Fruit fly (Drosophila melanogaster) whole organism, embryonic: ENCODE data around the gene Oatp33Eb.
A peak's percentile ranks its signal among the peaks of the same experiment; 100 is the strongest.

Source experiments
- BEAF-32 ChIP-seq: fragments of 200-800 bp; sonication (Bioruptor generic); optimal IDR thresholded peaks from 3 replicates; lab custom pipeline; 2017; ENCODE audit warnings: missing biosample characterization, missing genetic modification characterization, mild to moderate bottlenecking, moderate library complexity, missing genetic modification reagents
- Bgb ChIP-seq: fragments of 200-800 bp; sonication (Bioruptor generic); IDR thresholded peaks from 2 replicates; pipeline ENCODE4 v1.3.6; 2022; ENCODE audit warnings: missing biosample characterization, missing genetic modification characterization; ENCODE audit not compliant: partially characterized antibody
- CG10462 ChIP-seq: fragments of 200-800 bp; sonication (Bioruptor generic); optimal IDR thresholded peaks from 2 replicates; lab custom pipeline; 2016; ENCODE audit warnings: missing biosample characterization, missing genetic modification characterization
- CG11504 ChIP-seq: fragments of 200-800 bp; sonication (Bioruptor generic); optimal IDR thresholded peaks from 3 replicates; lab custom pipeline; 2019; ENCODE audit warnings: missing biosample characterization, mild to moderate bottlenecking, missing genetic modification characterization, moderate library complexity
- CG11695 ChIP-seq: fragments of 200-800 bp; sonication (Bioruptor generic); IDR thresholded peaks from 3 replicates; pipeline ENCODE4 v1.3.6; 2022; ENCODE audit warnings: missing biosample characterization, missing genetic modification characterization
- CG13894 ChIP-seq: fragments of 200-800 bp; sonication (Bioruptor generic); optimal IDR thresholded peaks from 3 replicates; lab custom pipeline; 2018; ENCODE audit warnings: missing biosample characterization, mild to moderate bottlenecking, missing genetic modification characterization, moderate library complexity
- CG14050 ChIP-seq: fragments of 200-800 bp; sonication (Bioruptor generic); IDR thresholded peaks from 3 replicates; pipeline ENCODE4 v1.3.6; 2022; ENCODE audit warnings: missing biosample characterization, missing genetic modification characterization
- CG15011 ChIP-seq: fragments of 200-800 bp; sonication (Bioruptor generic); optimal IDR thresholded peaks from 3 replicates; lab custom pipeline; 2018; ENCODE audit warnings: missing biosample characterization, mild to moderate bottlenecking, missing genetic modification characterization
- CG15073 ChIP-seq: fragments of 200-800 bp; sonication (Bioruptor generic); optimal IDR thresholded peaks from 2 replicates; lab custom pipeline; 2016; ENCODE audit warnings: missing biosample characterization, missing genetic modification characterization
- CG16779 ChIP-seq: fragments of 200-800 bp; sonication (Bioruptor generic); IDR thresholded peaks from 2 replicates; pipeline ENCODE4 v1.3.6; 2022; ENCODE audit warnings: missing biosample characterization, missing genetic modification characterization
- CG32532 ChIP-seq: fragments of 200-800 bp; sonication (Bioruptor generic); IDR thresholded peaks from 2 replicates; pipeline ENCODE4 v1.3.6; 2022; ENCODE audit warnings: missing biosample characterization, missing genetic modification characterization
- CG4404 ChIP-seq: fragments of 200-800 bp; sonication (Bioruptor generic); IDR thresholded peaks from 2 replicates; pipeline ENCODE4 v1.3.6; 2022; ENCODE audit warnings: missing biosample characterization, missing genetic modification characterization
- CG6175 ChIP-seq: fragments of 200-800 bp; sonication (Bioruptor generic); IDR thresholded peaks from 3 replicates; pipeline ENCODE4 v1.3.6; 2022; ENCODE audit warnings: missing biosample characterization, missing genetic modification characterization
- CG6272 ChIP-seq: fragments of 200-800 bp; sonication (Bioruptor generic); IDR thresholded peaks from 2 replicates; pipeline ENCODE4 v1.3.6; 2022; ENCODE audit warnings: missing biosample characterization, missing genetic modification characterization
- CG6854 ChIP-seq: fragments of 200-800 bp; sonication (Bioruptor generic); optimal IDR thresholded peaks from 3 replicates; lab custom pipeline; 2017; ENCODE audit warnings: missing biosample characterization, mild to moderate bottlenecking, missing genetic modification characterization
- CG7357 ChIP-seq: fragments of 200-800 bp; sonication (Bioruptor generic); IDR thresholded peaks from 3 replicates; pipeline ENCODE4 v1.3.6; 2022; ENCODE audit warnings: missing biosample characterization, missing genetic modification characterization
- CG8290 ChIP-seq, 3 experiments: fragments of 200-800 bp; sonication (Bioruptor generic); optimal IDR thresholded peaks; 2 replicates each; lab custom pipeline; 2016 to 2019; ENCODE audit warnings: missing biosample characterization in 3 of 3, missing genetic modification characterization in 3 of 3, mild to moderate bottlenecking in 2 of 3, moderate library complexity in 1 of 3
- CG9797 ChIP-seq: fragments of 200-800 bp; sonication (Bioruptor generic); optimal IDR thresholded peaks from 3 replicates; lab custom pipeline; 2018; ENCODE audit warnings: missing biosample characterization, mild to moderate bottlenecking, missing genetic modification characterization
- CG9876 ChIP-seq: fragments of 200-800 bp; sonication (Bioruptor generic); optimal IDR thresholded peaks from 2 replicates; lab custom pipeline; 2016; ENCODE audit warnings: missing biosample characterization, missing genetic modification characterization
- CG9932 ChIP-seq: fragments of 200-800 bp; sonication (Bioruptor generic); IDR thresholded peaks from 2 replicates; pipeline ENCODE4 v1.3.6; 2022; ENCODE audit warnings: missing biosample characterization, missing genetic modification characterization
- CkIIα-i1 ChIP-seq: fragments of 200-800 bp; sonication (Bioruptor generic); IDR thresholded peaks from 2 replicates; pipeline ENCODE4 v1.3.6; 2022; ENCODE audit warnings: missing biosample characterization, missing genetic modification characterization
- CoRest ChIP-seq: fragments of 200-800 bp; sonication (Bioruptor generic); optimal IDR thresholded peaks from 3 replicates; lab custom pipeline; 2018; ENCODE audit warnings: missing biosample characterization, mild to moderate bottlenecking, missing genetic modification characterization, moderate library complexity
- D19A ChIP-seq: fragments of 200-800 bp; optimal IDR thresholded peaks from 3 replicates; lab custom pipeline; 2019; ENCODE audit warnings: missing biosample characterization, mild to moderate bottlenecking, missing genetic modification characterization, moderate library complexity
- Dfd ChIP-seq, 2 experiments: fragments of >200 bp; optimal IDR thresholded peaks; 2 replicates each; lab custom pipeline; 2017; ENCODE audit warnings: missing biosample characterization in 2 of 2, missing genetic modification characterization in 2 of 2
- E2f2 ChIP-seq: fragments of 200-800 bp; sonication (Bioruptor generic); IDR thresholded peaks from 2 replicates; pipeline ENCODE4 v1.3.6; 2022; ENCODE audit warnings: missing biosample characterization, missing genetic modification characterization
- Fer2 ChIP-seq: fragments of 200-800 bp; sonication (Bioruptor generic); optimal IDR thresholded peaks from 2 replicates; lab custom pipeline; 2018; ENCODE audit warnings: missing biosample characterization, mild to moderate bottlenecking, missing genetic modification characterization, moderate library complexity
- Gug ChIP-seq: fragments of 200-800 bp; sonication (Bioruptor generic); IDR thresholded peaks from 4 replicates; pipeline ENCODE4 v1.3.6; 2022; ENCODE audit warnings: missing biosample characterization, missing genetic modification characterization
- Hand ChIP-seq: fragments of 200-800 bp; sonication (Bioruptor generic); optimal IDR thresholded peaks from 2 replicates; lab custom pipeline; 2017; ENCODE audit warnings: mild to moderate bottlenecking, missing biosample characterization, missing genetic modification reagents, missing genetic modification characterization
- HmgZ ChIP-seq: fragments of 200-800 bp; sonication (Bioruptor generic); optimal IDR thresholded peaks from 2 replicates; lab custom pipeline; 2018; ENCODE audit warnings: missing biosample characterization, mild to moderate bottlenecking, missing genetic modification characterization
- Hmr ChIP-seq: fragments of 200-800 bp; sonication (Bioruptor generic); optimal IDR thresholded peaks from 3 replicates; lab custom pipeline; 2017; ENCODE audit warnings: mild to moderate bottlenecking, missing biosample characterization, missing genetic modification reagents, missing genetic modification characterization
- MESR4 ChIP-seq: fragments of 200-800 bp; sonication (Bioruptor generic); optimal IDR thresholded peaks from 2 replicates; lab custom pipeline; 2018; ENCODE audit warnings: missing biosample characterization, mild to moderate bottlenecking, missing genetic modification characterization, moderate library complexity
- Med ChIP-seq: fragments of 200-800 bp; sonication (Bioruptor generic); peaks from one replicate; lab custom pipeline; 2016; ENCODE audit warnings: missing biosample characterization, missing genetic modification characterization, mild to moderate bottlenecking, inconsistent platforms, moderate library complexity
- Mes4 ChIP-seq: fragments of 200-800 bp; sonication (Bioruptor generic); optimal IDR thresholded peaks from 2 replicates; lab custom pipeline; 2016; ENCODE audit warnings: missing biosample characterization, missing genetic modification characterization
- Tbp ChIP-seq: fragments of >200 bp; optimal IDR thresholded peaks from 2 replicates; lab custom pipeline; 2018; ENCODE audit warnings: missing biosample characterization, missing genetic modification characterization
- ara ChIP-seq: fragments of 200-800 bp; sonication (Bioruptor generic); IDR thresholded peaks from 2 replicates; pipeline ENCODE4 v1.3.6; 2022; ENCODE audit warnings: missing biosample characterization, missing genetic modification characterization
- ash1 ChIP-seq: fragments of 200-800 bp; sonication (Bioruptor generic); optimal IDR thresholded peaks from 2 replicates; lab custom pipeline; 2018; ENCODE audit warnings: missing biosample characterization, mild to moderate bottlenecking, missing genetic modification characterization
- bab2 ChIP-seq: fragments of 200-800 bp; sonication (Bioruptor generic); optimal IDR thresholded peaks from 2 replicates; lab custom pipeline; 2016; ENCODE audit warnings: missing biosample characterization, missing genetic modification characterization
- bigmax ChIP-seq: fragments of 200-800 bp; sonication (Bioruptor generic); optimal IDR thresholded peaks from 2 replicates; lab custom pipeline; 2018; ENCODE audit warnings: missing biosample characterization, mild to moderate bottlenecking, missing genetic modification characterization
- bsh ChIP-seq, 2 experiments: fragments of 200-800 bp; sonication (Bioruptor generic); optimal IDR thresholded peaks; 2 replicates each; lab custom pipeline; 2017 to 2018; ENCODE audit warnings: mild to moderate bottlenecking in 2 of 2, missing biosample characterization in 2 of 2, missing genetic modification characterization in 2 of 2, moderate library complexity in 1 of 2
- cad ChIP-seq: fragments of >200 bp; optimal IDR thresholded peaks from 2 replicates; lab custom pipeline; 2017; ENCODE audit warnings: missing biosample characterization, missing genetic modification characterization
- crc ChIP-seq: fragments of 200-800 bp; sonication (Bioruptor generic); optimal IDR thresholded peaks from 2 replicates; lab custom pipeline; 2016; ENCODE audit warnings: missing biosample characterization, missing genetic modification characterization
- danr ChIP-seq: fragments of 200-800 bp; sonication (Bioruptor generic); IDR thresholded peaks from 2 replicates; pipeline ENCODE4 v1.3.6; 2022; ENCODE audit warnings: missing biosample characterization, missing genetic modification characterization
- dpn ChIP-seq, 2 experiments: fragments of 200-800 bp; sonication (Bioruptor generic); optimal IDR thresholded peaks; 3 replicates each; lab custom pipeline; 2016; ENCODE audit warnings: missing biosample characterization in 2 of 2, missing genetic modification characterization in 2 of 2
- gt ChIP-seq: fragments of 200-800 bp; sonication (Bioruptor generic); IDR thresholded peaks from 2 replicates; pipeline ENCODE4 v1.3.6; 2022; ENCODE audit warnings: missing biosample characterization, missing genetic modification characterization
- hkb ChIP-seq, 2 experiments: fragments of 200-800 bp in 1 of 2; fragments of >200 bp in 1 of 2; sonication (Bioruptor generic) in 1 of 2; IDR thresholded peaks in 1 of 2; optimal IDR thresholded peaks in 1 of 2; 2 replicates each; pipeline versions ENCODE4 v1.3.6 to Lab custom; 2017 to 2022; ENCODE audit warnings: missing biosample characterization in 1 of 2, missing genetic modification characterization in 1 of 2
- lab ChIP-seq: fragments of 200-800 bp; sonication (Bioruptor generic); optimal IDR thresholded peaks from 3 replicates; lab custom pipeline; 2017; ENCODE audit warnings: missing biosample characterization, missing genetic modification characterization, mild to moderate bottlenecking, moderate library complexity, missing genetic modification reagents
- scrt ChIP-seq: fragments of 200-800 bp; sonication (Bioruptor generic); optimal IDR thresholded peaks from 2 replicates; lab custom pipeline; 2018; ENCODE audit warnings: missing biosample characterization, mild to moderate bottlenecking, missing genetic modification characterization, moderate library complexity
- sens ChIP-seq: fragments of 200-800 bp; sonication (Bioruptor generic); peaks from one replicate; lab custom pipeline; 2016; ENCODE audit warnings: missing biosample characterization, missing genetic modification characterization
- sim ChIP-seq: fragments of 200-800 bp; sonication (Bioruptor generic); IDR thresholded peaks from 2 replicates; pipeline ENCODE4 v1.3.6; 2022; ENCODE audit warnings: missing biosample characterization, missing genetic modification characterization
- unpg ChIP-seq: fragments of 200-800 bp; sonication (Bioruptor generic); optimal IDR thresholded peaks from 3 replicates; lab custom pipeline; 2018; ENCODE audit warnings: missing biosample characterization, mild to moderate bottlenecking, missing genetic modification characterization, moderate library complexity
- zen ChIP-seq: fragments of 200-800 bp; sonication (Bioruptor generic); optimal IDR thresholded peaks from 3 replicates; lab custom pipeline; 2018; ENCODE audit warnings: missing biosample characterization, mild to moderate bottlenecking, missing genetic modification characterization, moderate library complexity

The Oatp33Eb gene

dm6 chr2L:12455049-12455448 is 6.8 kb downstream of the Oatp33Eb start (continued):
- TF ChIP-seq dpn (GFP tag; optimal IDR thresholded peaks at IDR 0.05; lab: Kevin White, UChicago): no peak
- no peak for TF ChIP-seq CG15011
- TF ChIP-seq bsh (GFP tag; optimal IDR thresholded peaks at IDR 0.05; lab: Kevin White, UChicago): no peak
- peak; percentile 36 for TF ChIP-seq CG11504 (tag; lab: Kevin White, UChicago)
- TF ChIP-seq CG4404: no peak
- TF ChIP-seq CG6854: no peak
- TF ChIP-seq CG10462 (GFP tag; lab: Kevin White, UChicago): no peak
- TF ChIP-seq crc (GFP tag; lab: Kevin White, UChicago): no peak
- no peak for TF ChIP-seq Gug
- TF ChIP-seq CoRest (tag; lab: Kevin White, UChicago): no peak
- no peak for TF ChIP-seq ara (GFP tag; lab: Robert Waterston, UW)
- TF ChIP-seq CG16779 (GFP tag; lab: Robert Waterston, UW): no peak
- TF ChIP-seq sim: no peak
- TF ChIP-seq zen (tag; lab: Kevin White, UChicago): no peak
- peak; percentile 22; the same call in 1 of the 2 replicates for TF ChIP-seq E2f2 (GFP tag; lab: Robert Waterston, UW)
- TF ChIP-seq CG6175 (GFP tag; lab: Robert Waterston, UW): no peak
- TF ChIP-seq Fer2: no peak
- TF ChIP-seq CG9797 (GFP tag; lab: Kevin White, UChicago): no peak
- TF ChIP-seq bigmax (GFP tag; lab: Kevin White, UChicago): no peak
- TF ChIP-seq Med (GFP tag; lab: Kevin White, UChicago): no peak
- TF ChIP-seq scrt (GFP tag; lab: Kevin White, UChicago): no peak
- no peak for TF ChIP-seq Hmr
- no peak for TF ChIP-seq Tbp (GFP tag; lab: Kevin White, UChicago)
- TF ChIP-seq CG11695 (GFP tag; lab: Robert Waterston, UW): 0 out of 3 replicates have a peak, but pooled peaks have one; percentile 20
- TF ChIP-seq HmgZ (tag; lab: Kevin White, UChicago): peak; percentile 67
- TF ChIP-seq D19A (tag; lab: Kevin White, UChicago): no peak
- TF ChIP-seq bab2 (GFP tag; lab: Kevin White, UChicago): no peak
- no peak for TF ChIP-seq lab (GFP tag; lab: Kevin White, UChicago)
- TF ChIP-seq Dfd (GFP tag; optimal IDR thresholded peaks at IDR 0.05; lab: Kevin White, UChicago): no peak
- no peak for TF ChIP-seq CG6272
- TF ChIP-seq hkb (optimal IDR thresholded peaks at IDR 0.05; lab: Kevin White, UChicago): no peak
- TF ChIP-seq hkb (GFP tag; IDR thresholded peaks at IDR 0.05; lab: Robert Waterston, UW): no peak
- TF ChIP-seq CG7357: no peak
- TF ChIP-seq BEAF-32 (GFP tag; lab: Kevin White, UChicago): no peak
- TF ChIP-seq danr (GFP tag; lab: Robert Waterston, UW): no peak
- TF ChIP-seq Hand (GFP tag; lab: Kevin White, UChicago): no peak
- no peak for TF ChIP-seq cad (GFP tag; lab: Kevin White, UChicago)
- TF ChIP-seq Bgb: peak; percentile 42; the same call in 1 of the 2 replicates
- no peak for TF ChIP-seq CG13894
- TF ChIP-seq CG9876 (GFP tag; lab: Kevin White, UChicago): no peak
- TF ChIP-seq unpg (GFP tag; lab: Kevin White, UChicago): no peak
- TF ChIP-seq CG9932 (GFP tag; lab: Robert Waterston, UW): 0 out of 2 replicates have a peak, but pooled peaks have one; percentile 26
- no peak for TF ChIP-seq sens (GFP tag; lab: Kevin White, UChicago)
- TF ChIP-seq MESR4 (GFP tag; lab: Kevin White, UChicago): no peak
- no peak for TF ChIP-seq CG32532 (GFP tag; lab: Robert Waterston, UW)
- no peak for TF ChIP-seq gt
- no peak for TF ChIP-seq CG15073 (GFP tag; lab: Kevin White, UChicago)
- TF ChIP-seq CG8290 (GFP tag; optimal IDR thresholded peaks at IDR 0.05; lab: Kevin White, UChicago): no peak
- TF ChIP-seq CG8290 (tag; optimal IDR thresholded peaks at IDR 0.05; lab: Kevin White, UChicago): peak in 1 of 2 experiments; percentile 9
- TF ChIP-seq Mes4: no peak
- no peak for TF ChIP-seq CkIIα-i1
- no peak for TF ChIP-seq CG14050
- TF ChIP-seq ash1: no peak
